Fruit fly (Drosophila melanogaster): ENCODE data around the gene CG44008.
A peak's percentile ranks its signal among the peaks of the same experiment; 100 is the strongest.

The CG44008 gene

dm6 chr2L:11834308-11834707, 7.9 kb downstream of the CG44008 start, which contains the start of gene CG45012:
TSS of gene CG45012 (plus strand) at chr2L:11834608.
- TF ChIP-seq noc (tag; optimal IDR thresholded peaks at IDR 0.05), result no peak

dm6 chr2L:11833786-11834185, 8.5 kb downstream of the CG44008 start, which contains the start of gene CG45011:
TSS of gene CG45011 (plus strand) at chr2L:11834086.
- TF ChIP-seq noc (tag; optimal IDR thresholded peaks at IDR 0.05), result no peak

- TF ChIP-seq noc (tag; optimal IDR thresholded peaks at IDR 0.05), result no peak
Measured at dm6 chr2L:11829277-11829676, 13.0 kb downstream of the CG44008 start, which contains the start of gene esc. TSS of gene esc (minus strand) at chr2L:11829405.

dm6 chr2L:11823470-11824162, 18.6 kb downstream of the CG44008 start:
- no peak for TF ChIP-seq noc (tag; optimal IDR thresholded peaks at IDR 0.05)

dm6 chr2L:11816376-11816775, 25.9 kb downstream of the CG44008 start:
- no peak for TF ChIP-seq noc (tag; optimal IDR thresholded peaks at IDR 0.05)

dm6 chr2L:11813665-11814087, 28.6 kb downstream of the CG44008 start, which contains the start of gene CycY:
TSS of gene CycY (minus strand) at chr2L:11813780.
- TF ChIP-seq noc (tag; optimal IDR thresholded peaks at IDR 0.05), result no peak

- TF ChIP-seq noc (tag; optimal IDR thresholded peaks at IDR 0.05), result peak; percentile 53
Measured at dm6 chr2L:11812781-11813664, 29.2 kb downstream of the CG44008 start.

- no peak for TF ChIP-seq noc (tag; optimal IDR thresholded peaks at IDR 0.05)
Measured at dm6 chr2L:11809823-11810222, 32.4 kb downstream of the CG44008 start.

dm6 chr2L:11808702-11809583, 33.3 kb downstream of the CG44008 start, which contains the start of gene crol:
TSS of gene crol (minus strand) at chr2L:11809438.
- peak; percentile 3 for TF ChIP-seq noc (tag; optimal IDR thresholded peaks at IDR 0.05)

- no peak for TF ChIP-seq noc (tag; optimal IDR thresholded peaks at IDR 0.05)
Measured at dm6 chr2L:11808327-11808701, 33.9 kb downstream of the CG44008 start.

- TF ChIP-seq noc (tag; optimal IDR thresholded peaks at IDR 0.05), result peak; percentile 60
Measured at dm6 chr2L:11807697-11808226, 34.5 kb downstream of the CG44008 start.

dm6 chr2L:11806701-11807674, 35.3 kb downstream of the CG44008 start:
- peak; percentile 24 for TF ChIP-seq noc (tag; optimal IDR thresholded peaks at IDR 0.05)

dm6 chr2L:11806022-11806700, 36.1 kb downstream of the CG44008 start:
- no peak for TF ChIP-seq noc (tag; optimal IDR thresholded peaks at IDR 0.05)
